Fruit fly (Drosophila melanogaster) whole organism, embryonic: ENCODE data around the gene Der-2.

Experiments
- Awh ChIP-seq: fragments of 200-800 bp; sonication (Bioruptor generic); IDR thresholded peaks from 2 replicates; pipeline ENCODE4, ENCODE4 v1.3.6; 2022; ENCODE audit warnings: missing biosample characterization, missing genetic modification characterization
- B-H1 ChIP-seq: fragments of 200-800 bp; sonication (Bioruptor generic); IDR thresholded peaks from 3 replicates; pipeline ENCODE4 v1.3.6; 2022; ENCODE audit warnings: missing biosample characterization, missing genetic modification characterization
- Bgb ChIP-seq: fragments of 200-800 bp; sonication (Bioruptor generic); IDR thresholded peaks from 2 replicates; pipeline ENCODE4 v1.3.6; 2022; ENCODE audit warnings: missing biosample characterization, missing genetic modification characterization; ENCODE audit not compliant: partially characterized antibody
- CG10979 ChIP-seq: fragments of 200-800 bp; sonication (Bioruptor generic); optimal IDR thresholded peaks from 2 replicates; lab custom pipeline; 2018; ENCODE audit warnings: missing biosample characterization, mild to moderate bottlenecking, missing genetic modification characterization, moderate library complexity
- CG12299 ChIP-seq: fragments of 200-800 bp; sonication (Bioruptor generic); optimal IDR thresholded peaks from 2 replicates; lab custom pipeline; 2018; ENCODE audit warnings: missing biosample characterization, mild to moderate bottlenecking, missing genetic modification characterization
- CG13296 ChIP-seq: fragments of 200-800 bp; sonication (Bioruptor generic); optimal IDR thresholded peaks from 3 replicates; lab custom pipeline; 2018; ENCODE audit warnings: missing biosample characterization, mild to moderate bottlenecking, missing genetic modification characterization
- CG13775 ChIP-seq: fragments of 200-800 bp; sonication (Bioruptor generic); optimal IDR thresholded peaks from 3 replicates; lab custom pipeline; 2017; ENCODE audit warnings: missing biosample characterization, mild to moderate bottlenecking, missing genetic modification characterization
- CG14860 ChIP-seq: fragments of 200-800 bp; sonication (Bioruptor generic); IDR thresholded peaks from 3 replicates; pipeline ENCODE4 v1.3.6; 2022; ENCODE audit warnings: missing biosample characterization, missing genetic modification characterization; ENCODE audit not compliant: partially characterized antibody
- CG14965 ChIP-seq: fragments of 200-800 bp; sonication (Bioruptor generic); optimal IDR thresholded peaks from 2 replicates; lab custom pipeline; 2016; ENCODE audit warnings: missing biosample characterization, missing genetic modification characterization, borderline replicate concordance
- CG1792 ChIP-seq: fragments of 200-800 bp; sonication (Bioruptor generic); optimal IDR thresholded peaks from 2 replicates; lab custom pipeline; 2016; ENCODE audit warnings: missing biosample characterization, missing genetic modification characterization
- CG2129 ChIP-seq: fragments of 200-800 bp; sonication (Bioruptor generic); IDR thresholded peaks from 2 replicates; pipeline ENCODE4 v1.3.6; 2022; ENCODE audit warnings: missing biosample characterization, missing genetic modification characterization; ENCODE audit not compliant: partially characterized antibody
- CG32767 ChIP-seq: fragments of 200-800 bp; sonication (Bioruptor generic); IDR thresholded peaks from 2 replicates; pipeline ENCODE4 v1.3.6; 2022; ENCODE audit warnings: missing biosample characterization, missing genetic modification characterization
- CG34224 ChIP-seq: fragments of 200-800 bp; sonication (Bioruptor generic); IDR thresholded peaks from 3 replicates; pipeline ENCODE4 v1.3.6; 2022; ENCODE audit warnings: missing biosample characterization, missing genetic modification characterization; ENCODE audit not compliant: partially characterized antibody
- CG43689 ChIP-seq: fragments of 200-800 bp; sonication (Bioruptor generic); IDR thresholded peaks from 2 replicates; pipeline ENCODE4 v1.3.6; 2022; ENCODE audit warnings: missing biosample characterization, missing genetic modification characterization
- CG5180 ChIP-seq: fragments of 200-800 bp; sonication (Bioruptor generic); optimal IDR thresholded peaks from 3 replicates; lab custom pipeline; 2017; ENCODE audit warnings: missing biosample characterization, missing genetic modification characterization, mild to moderate bottlenecking, moderate library complexity, missing genetic modification reagents
- CG5953 ChIP-seq: fragments of 200-800 bp; sonication (Bioruptor generic); IDR thresholded peaks from 2 replicates; pipeline ENCODE4 v1.3.6; 2022; ENCODE audit warnings: missing biosample characterization, missing genetic modification characterization
- CG6765 ChIP-seq: fragments of 200-800 bp; sonication (Bioruptor generic); optimal IDR thresholded peaks from 3 replicates; lab custom pipeline; 2017; ENCODE audit warnings: missing biosample characterization, mild to moderate bottlenecking, missing genetic modification characterization
- CG8765 ChIP-seq: fragments of 200-800 bp; sonication (Bioruptor generic); IDR thresholded peaks from 2 replicates; pipeline ENCODE4 v1.3.6; 2022; ENCODE audit warnings: missing biosample characterization, missing genetic modification characterization
- CG8944 ChIP-seq: fragments of 200-800 bp; sonication (Bioruptor generic); optimal IDR thresholded peaks from 3 replicates; lab custom pipeline; 2016; ENCODE audit warnings: missing biosample characterization, missing genetic modification characterization
- CG9215 ChIP-seq: fragments of 200-800 bp; sonication (Bioruptor generic); IDR thresholded peaks from 2 replicates; pipeline ENCODE4 v1.3.6; 2022; ENCODE audit warnings: missing biosample characterization, missing genetic modification characterization
- CoRest ChIP-seq: fragments of 200-800 bp; sonication (Bioruptor generic); optimal IDR thresholded peaks from 3 replicates; lab custom pipeline; 2018; ENCODE audit warnings: missing biosample characterization, mild to moderate bottlenecking, missing genetic modification characterization, moderate library complexity
- Dbx ChIP-seq: fragments of 200-800 bp; sonication (Bioruptor generic); IDR thresholded peaks from 3 replicates; pipeline ENCODE4 v1.3.6; 2022; ENCODE audit warnings: missing biosample characterization, missing genetic modification characterization
- Eip74EF ChIP-seq, 2 experiments: fragments of 200-800 bp in 1 of 2; fragments of >200 bp in 1 of 2; sonication (Bioruptor generic) in 1 of 2; optimal IDR thresholded peaks; 2 replicates each; lab custom pipeline; 2017 to 2019; ENCODE audit warnings: missing biosample characterization in 2 of 2, missing genetic modification characterization in 2 of 2, mild to moderate bottlenecking in 1 of 2, moderate library complexity in 1 of 2
- Fer1 ChIP-seq: fragments of 200-800 bp; sonication (Bioruptor generic); optimal IDR thresholded peaks from 2 replicates; lab custom pipeline; 2017; ENCODE audit warnings: missing biosample characterization, mild to moderate bottlenecking, missing genetic modification characterization
- Hey ChIP-seq: fragments of 200-800 bp; sonication (Bioruptor generic); optimal IDR thresholded peaks from 3 replicates; lab custom pipeline; 2018; ENCODE audit warnings: missing biosample characterization, mild to moderate bottlenecking, missing genetic modification characterization
- HmgD ChIP-seq: fragments of 200-800 bp; sonication (Bioruptor generic); optimal IDR thresholded peaks from 3 replicates; lab custom pipeline; 2016; ENCODE audit warnings: missing biosample characterization, missing genetic modification characterization
- HmgZ ChIP-seq: fragments of 200-800 bp; sonication (Bioruptor generic); optimal IDR thresholded peaks from 2 replicates; lab custom pipeline; 2018; ENCODE audit warnings: missing biosample characterization, mild to moderate bottlenecking, missing genetic modification characterization
- NC2α ChIP-seq: fragments of 200-800 bp; sonication (Bioruptor generic); optimal IDR thresholded peaks from 2 replicates; lab custom pipeline; 2016; ENCODE audit warnings: missing biosample characterization, missing genetic modification characterization
- NC2β ChIP-seq: fragments of 200-800 bp; sonication (Bioruptor generic); optimal IDR thresholded peaks from 2 replicates; lab custom pipeline; 2016; ENCODE audit warnings: missing biosample characterization, missing genetic modification characterization
- Nf-YB ChIP-seq: fragments of 200-800 bp; sonication (Bioruptor generic); optimal IDR thresholded peaks from 3 replicates; lab custom pipeline; 2019; ENCODE audit warnings: missing biosample characterization, mild to moderate bottlenecking, missing genetic modification characterization, moderate library complexity
- NfI ChIP-seq: fragments of 200-800 bp; sonication (Bioruptor generic); optimal IDR thresholded peaks from 3 replicates; lab custom pipeline; 2018; ENCODE audit warnings: missing biosample characterization, mild to moderate bottlenecking, missing genetic modification characterization, moderate library complexity
- Sin3A ChIP-seq: fragments of >200 bp; optimal IDR thresholded peaks from 2 replicates; lab custom pipeline; 2018
- Sry-δ ChIP-seq: fragments of 200-800 bp; sonication (Bioruptor generic); optimal IDR thresholded peaks from 2 replicates; lab custom pipeline; 2016; ENCODE audit warnings: missing biosample characterization, missing genetic modification characterization
- Taf1 ChIP-seq: fragments of 200-800 bp; sonication (Bioruptor generic); IDR thresholded peaks from 2 replicates; pipeline ENCODE4 v1.3.6; 2022; ENCODE audit warnings: missing biosample characterization, missing genetic modification characterization
- Trl ChIP-seq, 3 experiments: fragments of >200 bp in 2 of 3; fragments of 200-800 bp in 1 of 3; sonication (Bioruptor generic) in 1 of 3; optimal IDR thresholded peaks; 2 replicates in 1 of 3; 3 replicates in 2 of 3; lab custom pipeline; 2016 to 2017; ENCODE audit warnings: missing biosample characterization in 1 of 3, missing genetic modification characterization in 1 of 3
- Xrp1 ChIP-seq: fragments of 200-800 bp; sonication (Bioruptor generic); IDR thresholded peaks from 2 replicates; pipeline ENCODE4 v1.3.6; 2022; ENCODE audit warnings: missing biosample characterization, missing genetic modification characterization
- ato ChIP-seq: fragments of 200-800 bp; sonication (Bioruptor generic); IDR thresholded peaks from 2 replicates; pipeline ENCODE4 v1.3.6; 2022; ENCODE audit warnings: missing biosample characterization, missing genetic modification characterization; ENCODE audit not compliant: partially characterized antibody
- bab2 ChIP-seq: fragments of 200-800 bp; sonication (Bioruptor generic); optimal IDR thresholded peaks from 2 replicates; lab custom pipeline; 2016; ENCODE audit warnings: missing biosample characterization, missing genetic modification characterization
- ewg ChIP-seq: fragments of 200-800 bp; sonication (Bioruptor generic); optimal IDR thresholded peaks from 3 replicates; lab custom pipeline; 2017; ENCODE audit warnings: mild to moderate bottlenecking, missing biosample characterization, missing genetic modification reagents, missing genetic modification characterization
- eyg ChIP-seq: fragments of 200-800 bp; sonication (Bioruptor generic); optimal IDR thresholded peaks from 3 replicates; lab custom pipeline; 2016; ENCODE audit warnings: missing biosample characterization, missing genetic modification characterization
- gro ChIP-seq: fragments of 200-800 bp; sonication (Bioruptor generic); optimal IDR thresholded peaks from 2 replicates; lab custom pipeline; 2016; ENCODE audit warnings: missing biosample characterization, missing genetic modification characterization
- lov ChIP-seq, 2 experiments: fragments of 200-800 bp in 1 of 2; fragments of >200 bp in 1 of 2; sonication (Bioruptor generic) in 1 of 2; IDR thresholded peaks in 1 of 2; optimal IDR thresholded peaks in 1 of 2; 2 replicates in 1 of 2; 3 replicates in 1 of 2; pipeline versions ENCODE4 v1.3.6 to Lab custom; 2017 to 2022; ENCODE audit warnings: missing biosample characterization in 1 of 2, missing genetic modification characterization in 1 of 2
- odd ChIP-seq: fragments of 200-800 bp; sonication (Bioruptor generic); optimal IDR thresholded peaks from 2 replicates; lab custom pipeline; 2017; ENCODE audit warnings: missing biosample characterization, mild to moderate bottlenecking, missing genetic modification characterization
- pho ChIP-seq: fragments of 200-800 bp; sonication (Bioruptor generic); optimal IDR thresholded peaks from 2 replicates; lab custom pipeline; 2016; ENCODE audit warnings: missing biosample characterization, missing genetic modification characterization
- pita ChIP-seq: fragments of 200-800 bp; sonication (Bioruptor generic); optimal IDR thresholded peaks from 2 replicates; lab custom pipeline; 2017; ENCODE audit warnings: missing biosample characterization, mild to moderate bottlenecking, missing genetic modification characterization
- pnt ChIP-seq: fragments of 200-800 bp; sonication (Bioruptor generic); optimal IDR thresholded peaks from 3 replicates; lab custom pipeline; 2016; ENCODE audit warnings: missing biosample characterization, missing genetic modification characterization
- run ChIP-seq: fragments of 200-800 bp; sonication (Bioruptor generic); optimal IDR thresholded peaks from 3 replicates; lab custom pipeline; 2018; ENCODE audit warnings: missing biosample characterization, mild to moderate bottlenecking, missing genetic modification characterization
- trem ChIP-seq: fragments of 200-800 bp; optimal IDR thresholded peaks from 3 replicates; lab custom pipeline; 2019; ENCODE audit warnings: missing biosample characterization, mild to moderate bottlenecking, missing genetic modification characterization, moderate library complexity
- unpg ChIP-seq: fragments of 200-800 bp; sonication (Bioruptor generic); optimal IDR thresholded peaks from 3 replicates; lab custom pipeline; 2018; ENCODE audit warnings: missing biosample characterization, mild to moderate bottlenecking, missing genetic modification characterization, moderate library complexity

The Der-2 gene

dm6 chr3R:16442937-16443336 lies 41.1 kb downstream of the Der-2 start, which contains the start of the genes Ttc1 and CG14882 (continued):
- TF ChIP-seq CG13296 (peak; percentile 83), lov (optimal IDR thresholded peaks at IDR 0.05; lab: Kevin White, UChicago) (no peak), lov (GFP tag; IDR thresholded peaks at IDR 0.05; lab: Robert Waterston, UW) (no peak), CG14860 (GFP tag; lab: Robert Waterston, UW) (0 out of 3 replicates have a peak, but pooled peaks have one; percentile 6), CG6765 (GFP tag; lab: Kevin White, UChicago) (peak; percentile 58), Eip74EF (GFP tag; optimal IDR thresholded peaks at IDR 0.05; lab: Kevin White, UChicago) (no peak), run (tag; lab: Kevin White, UChicago) (peak; percentile 7), Bgb (GFP tag; lab: Robert Waterston, UW) (peak; percentile 63), CG32767 (GFP tag; lab: Robert Waterston, UW) (peak; percentile 92), Sry-δ (GFP tag; lab: Kevin White, UChicago) (peak; percentile 49), CG43689 (GFP tag; lab: Robert Waterston, UW) (peak; percentile 77), bab2 (GFP tag; lab: Kevin White, UChicago) (peak; percentile 90), NC2α (GFP tag; lab: Kevin White, UChicago) (peak; percentile 72), NC2β (GFP tag; lab: Kevin White, UChicago) (peak; percentile 59), trem (tag; lab: Kevin White, UChicago) (peak; percentile 40), CG14965 (GFP tag; lab: Kevin White, UChicago) (peak; percentile 2), Dbx (GFP tag; lab: Robert Waterston, UW) (peak; percentile 77; the same call in 2 of the 3 replicates), Nf-YB (GFP tag; lab: Kevin White, UChicago) (peak; percentile 59), Sin3A (lab: Kevin White, UChicago) (no peak), CG5180 (no peak), Xrp1 (GFP tag; lab: Robert Waterston, UW) (peak; percentile 77), Taf1 (GFP tag; lab: Robert Waterston, UW) (peak; percentile 77), CG10979 (peak; percentile 74), CG2129 (GFP tag; lab: Robert Waterston, UW) (no peak), Hey (tag; lab: Kevin White, UChicago) (no peak), pho (GFP tag; lab: Kevin White, UChicago) (peak; percentile 90), gro (GFP tag; lab: Kevin White, UChicago) (peak; percentile 91), Trl (optimal IDR thresholded peaks at IDR 0.05; lab: Kevin White, UChicago) (no peak), Trl (GFP tag; optimal IDR thresholded peaks at IDR 0.05; lab: Kevin White, UChicago) (peak; percentile 88), odd (GFP tag; lab: Kevin White, UChicago) (no peak), CG8944 (GFP tag; lab: Kevin White, UChicago) (peak; percentile 65), NfI (GFP tag; lab: Kevin White, UChicago) (peak; percentile 80), HmgD (no peak), eyg (GFP tag; lab: Kevin White, UChicago) (peak; percentile 56), pita (no peak), Fer1 (GFP tag; lab: Kevin White, UChicago) (peak; percentile 81), unpg (GFP tag; lab: Kevin White, UChicago) (peak; percentile 86), CG34224 (GFP tag; lab: Robert Waterston, UW) (peak; percentile 54; the same call in 2 of the 3 replicates), CG1792 (GFP tag; lab: Kevin White, UChicago) (peak; percentile 45), CoRest (tag; lab: Kevin White, UChicago) (peak; percentile 85), B-H1 (peak; percentile 73), pnt (peak; percentile 73), Awh (peak; percentile 79), CG9215 (GFP tag; lab: Robert Waterston, UW) (no peak; the same call in 1 of the 2 replicates), CG13775 (GFP tag; lab: Kevin White, UChicago) (peak; percentile 85), ewg (GFP tag; lab: Kevin White, UChicago) (peak; percentile 58), ato (GFP tag; lab: Robert Waterston, UW) (no peak; the same call in 1 of the 2 replicates), CG8765 (no peak), HmgZ (peak; percentile 83), CG5953 (GFP tag; lab: Robert Waterston, UW) (peak; percentile 81), CG12299 (tag; lab: Kevin White, UChicago) (peak; percentile 84)
